Fruit fly (Drosophila melanogaster): ENCODE results near the gene Alg1.

dm6 chr3R:17828653-17829052, 17.7 kb upstream of the Alg1 start:
- TF ChIP-seq ttk (optimal IDR thresholded peaks at IDR 0.05) (no peak), Sin3A (optimal IDR thresholded peaks at IDR 0.05) (no peak)
